Worm (Caenorhabditis elegans): Measurements from ENCODE around the gene T21B6.3.

T21B6.3 gene

DNA sequence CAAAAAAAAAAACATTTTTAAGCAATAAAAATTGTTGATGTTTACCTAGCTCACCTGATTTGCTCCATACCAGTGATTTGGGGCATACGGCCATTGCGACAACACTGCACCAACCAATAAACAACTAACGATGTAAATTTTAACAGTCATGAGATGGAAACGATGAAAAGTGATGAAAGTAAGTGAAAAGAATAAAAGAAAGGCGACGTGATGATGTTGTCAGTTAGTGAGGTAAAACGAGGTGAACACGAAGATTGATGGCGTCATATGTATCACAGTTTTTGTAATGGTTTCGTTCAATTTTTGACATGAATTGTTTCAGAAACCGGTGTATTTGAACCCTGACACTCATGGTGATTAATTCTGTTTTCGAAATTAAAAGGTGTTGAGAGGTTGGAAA, 2.4 kb upstream of the T21B6.3 start, which contains the start of gene K09C8.7:
K09C8.7 (minus strand) TSS at position 226 of the 400 bp plus-strand sequence.
- no peak for TF ChIP-seq ama-1 (optimal IDR thresholded peaks at IDR 0.05)
- TF ChIP-seq hmbx-1 (tag; optimal IDR thresholded peaks at IDR 0.05), result no peak

DNA sequence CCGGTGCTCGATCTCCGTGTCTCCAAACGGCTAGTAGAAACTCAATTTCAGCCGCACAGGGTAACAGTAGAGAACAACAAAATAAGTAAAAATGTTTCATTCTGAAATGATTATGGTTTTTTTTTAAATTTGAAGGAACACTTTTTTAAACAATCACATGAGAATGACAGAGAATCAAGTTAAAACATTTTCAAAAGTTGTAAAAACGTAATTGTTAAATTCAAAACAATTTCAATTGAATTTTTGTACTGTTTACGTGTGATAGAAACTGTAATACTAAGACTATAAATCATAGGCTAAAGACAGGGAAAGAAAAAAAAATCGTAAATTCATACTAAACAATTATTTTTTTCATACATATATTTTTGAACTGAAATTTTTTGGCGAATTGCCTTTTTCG, 7.5 kb downstream of the T21B6.3 start, which contains the start of gene pho-7:
pho-7 (minus strand) TSS at position 101 of the 400 bp plus-strand sequence.
- TF ChIP-seq hnd-1 (tag; optimal IDR thresholded peaks at IDR 0.05), result no peak
- no peak for TF ChIP-seq B0310.2 (tag; optimal IDR thresholded peaks at IDR 0.05)
- no peak for TF ChIP-seq sea-1 (GFP tag; conservative IDR thresholded peaks at IDR 0.05)
- no peak for TF ChIP-seq aly-1 (tag; optimal IDR thresholded peaks at IDR 0.05)
- TF ChIP-seq ets-7 (tag; optimal IDR thresholded peaks at IDR 0.05), result no peak
- no peak for TF ChIP-seq hmbx-1 (tag; optimal IDR thresholded peaks at IDR 0.05)
- TF ChIP-seq tbx-11 (GFP tag; IDR thresholded peaks at IDR 0.05), result no peak
- TF ChIP-seq tbx-37 (GFP tag; conservative IDR thresholded peaks at IDR 0.05), result no peak

DNA sequence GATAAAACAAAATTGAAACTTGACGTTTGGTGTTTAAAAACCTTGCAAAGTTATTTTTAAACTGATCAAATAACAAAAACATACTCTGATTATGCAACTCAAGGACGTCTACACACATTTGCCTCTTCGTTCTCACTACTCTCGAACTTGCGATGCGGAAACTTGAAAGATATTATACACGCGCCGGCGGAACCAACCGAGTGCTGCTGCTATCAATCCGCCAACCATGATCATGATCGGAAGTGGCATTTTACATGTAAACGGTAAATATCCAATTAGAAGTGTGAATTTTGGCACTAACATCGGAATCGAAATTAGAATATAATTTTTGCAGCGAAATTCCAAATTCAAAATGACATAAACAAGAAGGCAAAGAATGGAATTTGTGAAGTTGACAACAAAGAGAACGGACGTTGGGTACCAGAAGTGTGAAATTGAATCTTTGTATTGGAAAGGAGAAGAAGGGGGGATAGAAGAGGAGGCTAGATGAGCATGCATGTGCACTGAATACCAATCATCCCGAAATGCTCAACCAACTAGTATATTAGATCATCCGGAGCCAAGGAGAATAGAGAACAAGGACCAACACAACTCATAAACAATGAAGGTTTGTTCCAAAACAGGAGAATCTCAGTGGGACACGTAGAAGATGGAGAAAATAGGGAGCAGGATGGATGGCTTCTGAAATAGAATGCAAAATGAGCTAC, 15.3 kb downstream of the T21B6.3 start:
- TF ChIP-seq hnd-1 (tag; optimal IDR thresholded peaks at IDR 0.05) (no peak), tbx-37 (GFP tag; conservative IDR thresholded peaks at IDR 0.05) (no peak)

DNA sequence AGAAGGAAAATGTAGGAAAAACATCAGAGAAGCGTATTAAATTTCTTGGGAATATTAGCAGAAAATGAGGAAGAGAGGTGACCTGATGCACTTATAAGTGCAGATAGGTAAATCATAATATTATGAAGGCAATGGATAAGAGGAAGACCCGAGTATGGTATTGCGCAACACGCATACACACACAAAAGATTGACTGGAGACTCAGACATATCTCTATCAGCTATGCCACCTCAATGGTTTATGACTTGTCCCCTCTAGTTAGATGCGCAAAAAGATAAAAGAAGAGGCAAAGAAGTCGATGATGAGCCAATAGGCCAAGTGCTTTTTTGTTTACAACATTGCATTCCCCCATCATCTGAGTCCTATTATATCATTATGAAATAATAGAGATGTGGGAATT, 16.7 kb downstream of the T21B6.3 start:
- TF ChIP-seq scrt-1 (GFP tag; IDR thresholded peaks at IDR 0.05), result no peak
- peak; percentile 18 for TF ChIP-seq hmg-4 (GFP tag; optimal IDR thresholded peaks at IDR 0.05)

DNA sequence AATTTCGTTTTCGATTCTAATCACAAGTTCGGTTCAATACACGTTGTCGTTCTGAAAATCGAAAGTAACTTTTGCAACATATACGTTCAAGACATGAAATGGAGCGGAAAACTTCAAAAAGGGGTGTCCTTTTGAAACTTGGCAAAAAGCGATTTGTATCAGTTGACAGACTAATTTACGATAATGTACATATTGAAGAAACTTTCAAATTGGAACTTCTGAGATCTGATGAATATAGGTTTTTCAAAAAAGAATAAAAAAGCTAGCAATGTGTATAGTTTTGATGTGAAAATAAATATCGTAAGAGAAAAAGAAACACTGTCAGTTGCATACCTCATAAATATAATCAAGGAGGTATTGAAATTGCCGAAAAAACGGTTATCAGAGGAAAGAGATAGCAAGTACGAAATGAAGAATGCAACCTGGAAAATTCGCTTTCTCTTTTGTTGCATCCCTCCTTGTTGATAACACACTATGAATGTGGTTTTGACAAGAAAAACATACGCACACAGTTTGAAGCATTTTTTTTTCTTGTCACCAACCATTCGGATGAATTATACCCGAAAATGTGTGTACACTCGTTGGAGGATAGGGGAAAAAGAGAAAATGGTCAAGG, 19.7 kb downstream of the T21B6.3 start, which contains the start of gene dgn-1:
dgn-1 (minus strand) TSS at position 51 of the 616 bp plus-strand sequence.
- TF ChIP-seq B0310.2 (tag; optimal IDR thresholded peaks at IDR 0.05) (no peak), tbx-37 (GFP tag; conservative IDR thresholded peaks at IDR 0.05) (no peak), aly-1 (tag; optimal IDR thresholded peaks at IDR 0.05) (no peak), tra-4 (tag; optimal IDR thresholded peaks at IDR 0.05) (no peak), ceh-13 (GFP tag; optimal IDR thresholded peaks at IDR 0.05) (no peak), hmbx-1 (tag; optimal IDR thresholded peaks at IDR 0.05) (no peak), F13C5.2 (tag; optimal IDR thresholded peaks at IDR 0.05) (no peak), pes-1 (GFP tag; IDR thresholded peaks at IDR 0.05) (no peak), hmg-4 (GFP tag; optimal IDR thresholded peaks at IDR 0.05) (no peak), sea-1 (GFP tag; conservative IDR thresholded peaks at IDR 0.05) (no peak), ets-7 (tag; optimal IDR thresholded peaks at IDR 0.05) (no peak), ceh-36 (tag; optimal IDR thresholded peaks at IDR 0.05) (no peak)

ce11 chrX:10927136-10927535, 21.6 kb downstream of the T21B6.3 start:
- peak; percentile 30 for TF ChIP-seq aly-1 (tag; optimal IDR thresholded peaks at IDR 0.05)
- TF ChIP-seq sea-1 (GFP tag; conservative IDR thresholded peaks at IDR 0.05), result no peak

- TF ChIP-seq F13C5.2 (tag; optimal IDR thresholded peaks at IDR 0.05) (no peak), tbx-11 (GFP tag; IDR thresholded peaks at IDR 0.05) (no peak), sea-1 (GFP tag; conservative IDR thresholded peaks at IDR 0.05) (no peak)
Observed at ce11 chrX:10924031-10924430, 24.7 kb downstream of the T21B6.3 start.

DNA sequence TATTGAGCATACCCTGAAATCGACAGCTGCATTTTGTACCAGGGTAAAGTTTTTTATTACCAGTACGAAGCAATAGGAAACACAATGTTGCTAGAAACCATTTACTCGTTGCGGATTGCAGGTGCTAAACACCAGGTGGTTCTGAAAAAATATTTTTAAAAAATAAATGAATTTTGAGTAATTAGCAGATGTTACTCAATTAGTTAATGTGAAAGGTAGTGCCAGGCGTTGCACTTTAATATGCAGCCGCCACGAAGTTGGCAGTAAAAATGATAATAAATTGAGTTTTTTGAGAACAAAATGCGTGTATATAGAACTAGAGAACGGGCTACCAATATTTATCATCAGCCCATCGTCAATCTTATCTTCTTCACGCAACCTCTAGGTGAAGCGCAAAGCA, 29.1 kb downstream of the T21B6.3 start, which contains the start of gene nstp-9:
nstp-9 (minus strand) TSS at position 101 of the 400 bp plus-strand sequence.
- no peak for TF ChIP-seq flt-1 (GFP tag; IDR thresholded peaks at IDR 0.05)
- no peak for TF ChIP-seq aly-1 (tag; optimal IDR thresholded peaks at IDR 0.05)
- no peak for TF ChIP-seq scrt-1 (GFP tag; IDR thresholded peaks at IDR 0.05)
- TF ChIP-seq hnd-1 (tag; optimal IDR thresholded peaks at IDR 0.05), result no peak
- TF ChIP-seq ets-7 (tag; optimal IDR thresholded peaks at IDR 0.05), result no peak
- TF ChIP-seq ama-1 (optimal IDR thresholded peaks at IDR 0.05), result no peak

DNA sequence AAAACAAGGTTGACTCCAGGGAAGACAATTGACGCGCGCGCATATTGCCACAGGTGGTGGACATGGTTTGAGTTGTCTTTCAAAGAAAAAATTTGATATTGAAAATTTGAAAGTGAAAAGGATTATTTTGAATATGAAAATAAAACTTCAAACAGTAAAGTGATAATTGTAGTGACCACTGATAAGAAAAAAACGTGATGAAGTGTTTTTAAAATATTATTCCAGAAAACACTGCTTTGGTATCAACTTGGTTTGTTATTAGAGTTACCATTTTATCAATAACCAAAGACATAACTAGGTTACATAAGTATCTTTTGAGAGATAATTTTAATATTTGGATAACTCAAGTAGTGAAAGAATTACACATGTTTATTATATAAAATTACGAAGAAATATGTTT, 32.6 kb downstream of the T21B6.3 start:
- TF ChIP-seq ceh-36 (tag; optimal IDR thresholded peaks at IDR 0.05) (no peak), flt-1 (GFP tag; IDR thresholded peaks at IDR 0.05) (no peak), aly-1 (tag; optimal IDR thresholded peaks at IDR 0.05) (no peak), F13C5.2 (tag; optimal IDR thresholded peaks at IDR 0.05) (no peak), sea-1 (GFP tag; conservative IDR thresholded peaks at IDR 0.05) (no peak), B0310.2 (tag; optimal IDR thresholded peaks at IDR 0.05) (no peak), scrt-1 (GFP tag; IDR thresholded peaks at IDR 0.05) (no peak), tbx-37 (GFP tag; conservative IDR thresholded peaks at IDR 0.05) (no peak), tra-4 (tag; optimal IDR thresholded peaks at IDR 0.05) (no peak), hmg-4 (GFP tag; optimal IDR thresholded peaks at IDR 0.05) (no peak), ceh-13 (GFP tag; optimal IDR thresholded peaks at IDR 0.05) (no peak), ets-7 (tag; optimal IDR thresholded peaks at IDR 0.05) (no peak), pes-1 (GFP tag; IDR thresholded peaks at IDR 0.05) (no peak), hnd-1 (tag; optimal IDR thresholded peaks at IDR 0.05) (no peak), tbx-11 (GFP tag; IDR thresholded peaks at IDR 0.05) (no peak), hmbx-1 (tag; optimal IDR thresholded peaks at IDR 0.05) (no peak), ama-1 (optimal IDR thresholded peaks at IDR 0.05) (no peak)

Measured in whole organism, early embryonic.